Worm (Caenorhabditis elegans): ENCODE data around the gene F49E2.2.

- TF ChIP-seq nhr-2 (tag; optimal IDR thresholded peaks at IDR 0.05) (no peak), nhr-237 (tag; optimal IDR thresholded peaks at IDR 0.05) (no peak), pha-4 (tag; optimal IDR thresholded peaks at IDR 0.05) (no peak), nhr-12 (tag; optimal IDR thresholded peaks at IDR 0.05) (no peak), snpc-4 (tag; optimal IDR thresholded peaks at IDR 0.05) (no peak), elt-3 (tag; optimal IDR thresholded peaks at IDR 0.05) (no peak), elt-1 (tag; optimal IDR thresholded peaks at IDR 0.05; ENCODE audit: borderline replicate concordance, insufficient read depth) (no peak), nhr-76 (tag; optimal IDR thresholded peaks at IDR 0.05) (no peak), mep-1 (tag; optimal IDR thresholded peaks at IDR 0.05) (no peak), unc-62 (GFP tag; optimal IDR thresholded peaks at IDR 0.05) (no peak), ztf-11 (tag; optimal IDR thresholded peaks at IDR 0.05) (no peak), blmp-1 (tag; optimal IDR thresholded peaks at IDR 0.05) (no peak), nhr-28 (tag; optimal IDR thresholded peaks at IDR 0.05) (no peak)
These were observed 47.8 kb upstream of the F49E2.2 start, which contains the start of gene C07B5.6 for ce11 chrX:9518719-9519118.
